Worm (Caenorhabditis elegans) whole organism, L1 larva: ENCODE results near the gene F13B6.3.
A peak's percentile ranks its signal among the peaks of the same experiment; 100 is the strongest.

ENCODE experiments used
- C16A3.4 ChIP-seq: fragments of 150-350 bp; optimal IDR thresholded peaks from 2 replicates; lab custom pipeline; 2014; ENCODE audit warnings: missing biosample characterization, missing genetic modification characterization
- F16B12.6 ChIP-seq: fragments of 150-350 bp; optimal IDR thresholded peaks from 2 replicates; lab custom pipeline; 2014; ENCODE audit warnings: missing biosample characterization, missing genetic modification characterization
- aha-1 ChIP-seq: fragments of 150-350 bp; optimal IDR thresholded peaks from 2 replicates; lab custom pipeline; 2014; ENCODE audit warnings: missing biosample characterization, missing genetic modification characterization
- alr-1 ChIP-seq: fragments of 200-800 bp; sonication (Bioruptor generic); optimal IDR thresholded peaks from 2 replicates; lab custom pipeline; 2018; ENCODE audit warnings: borderline replicate concordance, mild to moderate bottlenecking, missing genetic modification characterization, missing compliant biosample characterization
- aly-2 ChIP-seq: fragments of 150-350 bp; optimal IDR thresholded peaks from 2 replicates; lab custom pipeline; 2014; ENCODE audit warnings: missing biosample characterization, missing genetic modification characterization
- ceh-82 ChIP-seq, 3 experiments: fragments of 150-350 bp in 1 of 3; sonication (generic microtip) in 2 of 3; optimal IDR thresholded peaks; 2 replicates each; lab custom pipeline; 2014 to 2017; ENCODE audit warnings: missing biosample characterization in 3 of 3, missing genetic modification characterization in 3 of 3
- ceh-90 ChIP-seq: sonication (generic microtip); optimal IDR thresholded peaks from 2 replicates; lab custom pipeline; 2016; ENCODE audit warnings: missing genetic modification characterization, missing compliant biosample characterization
- ces-1 ChIP-seq: fragments of 150-350 bp; optimal IDR thresholded peaks from 2 replicates; lab custom pipeline; 2014; ENCODE audit warnings: missing biosample characterization, missing genetic modification reagents, missing genetic modification characterization
- dpl-1 ChIP-seq, 3 experiments: fragments of 150-350 bp in 2 of 3; sonication (generic microtip) in 1 of 3; optimal IDR thresholded peaks; 2 replicates each; lab custom pipeline; 2014 to 2017; ENCODE audit warnings: missing biosample characterization in 3 of 3, missing genetic modification characterization in 3 of 3, missing genetic modification reagents in 3 of 3
- dsc-1 ChIP-seq: sonication (generic microtip); optimal IDR thresholded peaks from 2 replicates; lab custom pipeline; 2016; ENCODE audit warnings: mild to moderate bottlenecking, missing genetic modification characterization, missing compliant biosample characterization
- efl-1 ChIP-seq, 4 experiments: fragments of 150-350 bp; optimal IDR thresholded peaks in 3 of 4; peaks in 1 of 4; 1 replicate in 1 of 4; 2 replicates in 3 of 4; lab custom pipeline; 2014; ENCODE audit warnings: missing biosample characterization in 2 of 4, missing genetic modification characterization in 2 of 4, missing genetic modification reagents in 2 of 4
- egl-13 ChIP-seq: sonication (generic microtip); optimal IDR thresholded peaks from 2 replicates; lab custom pipeline; 2016; ENCODE audit warnings: missing genotype, missing genetic modification reagents, missing genetic modification characterization, missing compliant biosample characterization
- elt-2 ChIP-seq: sonication (generic microtip); optimal IDR thresholded peaks from 2 replicates; lab custom pipeline; 2016; ENCODE audit warnings: missing genetic modification characterization, mild to moderate bottlenecking, inconsistent platforms, missing compliant biosample characterization, missing genetic modification reagents
- elt-3 ChIP-seq, 6 experiments: fragments of 150-350 bp in 1 of 6; sonication (generic microtip); optimal IDR thresholded peaks; 2 replicates each; lab custom pipeline; 2017 to 2018; ENCODE audit warnings: missing biosample characterization in 6 of 6, missing genetic modification characterization in 6 of 6, inconsistent platforms in 1 of 6
- ets-5 ChIP-seq: fragments of 200-800 bp; sonication (Bioruptor generic); IDR thresholded peaks from 2 replicates; pipeline ENCODE4 v1.3.6; 2022; ENCODE audit warnings: missing genetic modification characterization, missing compliant biosample characterization
- fkh-8 ChIP-seq: sonication (generic microtip); optimal IDR thresholded peaks from 2 replicates; lab custom pipeline; 2016; ENCODE audit warnings: mild to moderate bottlenecking, missing genetic modification characterization, missing compliant biosample characterization
- fos-1 ChIP-seq: fragments of 150-350 bp; optimal IDR thresholded peaks from 2 replicates; lab custom pipeline; 2014; ENCODE audit warnings: missing biosample characterization, missing genetic modification characterization
- grh-1 ChIP-seq: fragments of 200-800 bp; sonication (Bioruptor generic); IDR thresholded peaks from 2 replicates; pipeline ENCODE4 v1.3.6; 2022; ENCODE audit warnings: missing genetic modification reagents, missing genetic modification characterization, missing compliant biosample characterization
- hlh-4 ChIP-seq: sonication (generic microtip); optimal IDR thresholded peaks from 2 replicates; lab custom pipeline; 2016; ENCODE audit warnings: mild to moderate bottlenecking, missing genetic modification characterization, missing compliant biosample characterization
- isw-1 ChIP-seq: fragments of 200-800 bp; sonication (Bioruptor generic); IDR thresholded peaks from 2 replicates; pipeline ENCODE4 v1.3.6; 2022; ENCODE audit warnings: missing genetic modification characterization, missing compliant biosample characterization
- lin-13 ChIP-seq: fragments of 150-350 bp; optimal IDR thresholded peaks from 2 replicates; lab custom pipeline; 2014; ENCODE audit warnings: missing biosample characterization, missing genetic modification reagents, missing genetic modification characterization
- lin-14 ChIP-seq: fragments of 200-800 bp; sonication (Bioruptor generic); optimal IDR thresholded peaks from 2 replicates; lab custom pipeline; 2018; ENCODE audit warnings: mild to moderate bottlenecking, missing genetic modification characterization, moderate library complexity, missing compliant biosample characterization
- lin-35 ChIP-seq, 2 experiments: fragments of 150-350 bp; optimal IDR thresholded peaks; 2 replicates each; lab custom pipeline; 2014; ENCODE audit warnings: missing biosample characterization in 2 of 2, missing genetic modification characterization in 2 of 2, missing genetic modification reagents in 2 of 2
- lin-39 ChIP-seq: fragments of 150-350 bp; optimal IDR thresholded peaks from 2 replicates; lab custom pipeline; 2014; ENCODE audit warnings: missing biosample characterization, missing genetic modification reagents, missing genetic modification characterization
- lsy-2 ChIP-seq, 2 experiments: fragments of 150-350 bp; optimal IDR thresholded peaks; 2 replicates each; lab custom pipeline; 2014; ENCODE audit warnings: missing biosample characterization in 2 of 2, missing genetic modification characterization in 2 of 2
- mep-1 ChIP-seq: fragments of 150-350 bp; optimal IDR thresholded peaks from 2 replicates; lab custom pipeline; 2014; ENCODE audit warnings: missing biosample characterization, missing genetic modification characterization
- nhr-11 ChIP-seq: fragments of 150-350 bp; optimal IDR thresholded peaks from 2 replicates; lab custom pipeline; 2014; ENCODE audit warnings: missing biosample characterization, missing genetic modification characterization
- nhr-19 ChIP-seq: fragments of 200-800 bp; sonication (Bioruptor generic); conservative IDR thresholded peaks from 2 replicates; pipeline ENCODE4 v1.3.6; 2022; ENCODE audit warnings: missing genetic modification characterization, missing compliant biosample characterization
- nhr-20 ChIP-seq: sonication (generic microtip); optimal IDR thresholded peaks from 2 replicates; lab custom pipeline; 2016; ENCODE audit warnings: mild to moderate bottlenecking, missing genetic modification characterization, missing compliant biosample characterization
- nhr-237 ChIP-seq: fragments of 150-350 bp; optimal IDR thresholded peaks from 2 replicates; lab custom pipeline; 2014; ENCODE audit warnings: missing biosample characterization, missing genetic modification characterization
- nhr-47 ChIP-seq: sonication (generic microtip); optimal IDR thresholded peaks from 2 replicates; lab custom pipeline; 2016; ENCODE audit warnings: mild to moderate bottlenecking, missing genetic modification characterization, moderate library complexity, missing compliant biosample characterization
- nhr-71 ChIP-seq: sonication (generic microtip); optimal IDR thresholded peaks from 2 replicates; lab custom pipeline; 2016; ENCODE audit warnings: mild to moderate bottlenecking, missing genetic modification characterization, moderate library complexity, missing compliant biosample characterization
- nhr-76 ChIP-seq: sonication (generic microtip); optimal IDR thresholded peaks from 2 replicates; lab custom pipeline; 2017; ENCODE audit warnings: missing biosample characterization, missing genetic modification characterization
- nhr-77 ChIP-seq: fragments of 150-350 bp; optimal IDR thresholded peaks from 2 replicates; lab custom pipeline; 2014; ENCODE audit warnings: missing biosample characterization, missing genetic modification characterization
- nhr-85 ChIP-seq: sonication (generic microtip); peaks from one replicate; lab custom pipeline; 2016; ENCODE audit warnings: missing genetic modification characterization, inconsistent platforms, missing compliant biosample characterization
- nhr-90 ChIP-seq: sonication (generic microtip); optimal IDR thresholded peaks from 2 replicates; lab custom pipeline; 2016; ENCODE audit warnings: mild to moderate bottlenecking, missing genetic modification characterization, missing compliant biosample characterization; ENCODE audit not compliant: poor library complexity
- snpc-4 ChIP-seq: fragments of 150-350 bp; optimal IDR thresholded peaks from 2 replicates; lab custom pipeline; 2014; ENCODE audit warnings: missing biosample characterization, missing genetic modification characterization
- snu-23 ChIP-seq: sonication (generic microtip); optimal IDR thresholded peaks from 2 replicates; lab custom pipeline; 2016; ENCODE audit warnings: missing genetic modification characterization, missing compliant biosample characterization
- sptf-1 ChIP-seq: fragments of 150-350 bp; optimal IDR thresholded peaks from 2 replicates; lab custom pipeline; 2014; ENCODE audit warnings: missing biosample characterization, missing genetic modification characterization
- sup-37 ChIP-seq: fragments of 200-800 bp; sonication (Bioruptor generic); optimal IDR thresholded peaks from 2 replicates; lab custom pipeline; 2018; ENCODE audit warnings: mild to moderate bottlenecking, missing genetic modification characterization, missing compliant biosample characterization
- swsn-7 ChIP-seq: sonication (generic microtip); optimal IDR thresholded peaks from 2 replicates; lab custom pipeline; 2016; ENCODE audit warnings: missing genetic modification characterization, missing compliant biosample characterization
- tbx-2 ChIP-seq: sonication (generic microtip); optimal IDR thresholded peaks from 2 replicates; lab custom pipeline; 2016; ENCODE audit warnings: missing genetic modification characterization, missing compliant biosample characterization
- unc-30 ChIP-seq: sonication (generic microtip); optimal IDR thresholded peaks from 2 replicates; lab custom pipeline; 2017; ENCODE audit warnings: missing biosample characterization, missing genetic modification characterization
- unc-62 ChIP-seq: fragments of 150-350 bp; optimal IDR thresholded peaks from 2 replicates; lab custom pipeline; 2014; ENCODE audit warnings: missing biosample characterization, missing genetic modification reagents, missing genetic modification characterization
- unc-86 ChIP-seq: sonication (generic microtip); optimal IDR thresholded peaks from 2 replicates; lab custom pipeline; 2016; ENCODE audit warnings: missing genetic modification characterization, missing compliant biosample characterization
- vab-15 ChIP-seq: sonication (generic microtip); optimal IDR thresholded peaks from 2 replicates; lab custom pipeline; 2017; ENCODE audit warnings: missing genotype, mild to moderate bottlenecking, missing genetic modification characterization, missing compliant biosample characterization
- xbp-1 ChIP-seq: sonication (generic microtip); optimal IDR thresholded peaks from 2 replicates; lab custom pipeline; 2016; ENCODE audit warnings: missing genetic modification characterization, missing compliant biosample characterization
- zag-1 ChIP-seq: fragments of 150-350 bp; optimal IDR thresholded peaks from 2 replicates; lab custom pipeline; 2014; ENCODE audit warnings: missing biosample characterization, missing genetic modification characterization
- zip-4 ChIP-seq: fragments of 200-800 bp; sonication (Bioruptor generic); optimal IDR thresholded peaks from 2 replicates; lab custom pipeline; 2018; ENCODE audit warnings: mild to moderate bottlenecking, missing genetic modification characterization, moderate library complexity, missing compliant biosample characterization
- ztf-11 ChIP-seq, 2 experiments: sonication (generic microtip); optimal IDR thresholded peaks; 2 replicates each; lab custom pipeline; 2016 to 2017; ENCODE audit warnings: missing genetic modification characterization in 2 of 2, missing biosample characterization in 1 of 2, missing compliant biosample characterization in 1 of 2

The F13B6.3 gene

DNA sequence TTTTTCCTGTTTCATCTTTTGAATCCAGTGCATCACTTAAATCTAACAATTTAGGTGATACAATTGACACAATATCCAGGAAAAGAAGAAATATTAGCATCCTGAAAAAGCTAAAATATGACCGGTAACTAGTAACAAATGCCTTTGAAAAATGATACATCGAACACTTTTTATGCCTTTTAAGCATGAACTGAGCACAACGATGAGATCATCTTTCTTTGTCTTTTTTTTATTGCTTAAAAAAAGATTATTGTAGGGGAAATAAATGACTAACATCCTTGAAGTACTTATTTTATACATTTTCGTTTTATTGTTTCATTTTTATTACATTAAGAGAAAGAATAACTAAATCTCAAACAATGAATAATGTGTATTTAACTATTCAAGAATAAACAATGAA is at the start of gene F13B6.3:
Gene F13B6.3 (minus strand): TSS at position 101 of the 400 bp plus-strand sequence.
- TF ChIP-seq grh-1 (GFP tag; lab: Robert Waterston, UW) (no peak), zag-1 (tag; lab: Kevin White, UChicago) (no peak), nhr-76 (tag; lab: Kevin White, UChicago) (no peak), nhr-71 (tag; lab: Kevin White, UChicago) (no peak), ceh-90 (no peak)

DNA sequence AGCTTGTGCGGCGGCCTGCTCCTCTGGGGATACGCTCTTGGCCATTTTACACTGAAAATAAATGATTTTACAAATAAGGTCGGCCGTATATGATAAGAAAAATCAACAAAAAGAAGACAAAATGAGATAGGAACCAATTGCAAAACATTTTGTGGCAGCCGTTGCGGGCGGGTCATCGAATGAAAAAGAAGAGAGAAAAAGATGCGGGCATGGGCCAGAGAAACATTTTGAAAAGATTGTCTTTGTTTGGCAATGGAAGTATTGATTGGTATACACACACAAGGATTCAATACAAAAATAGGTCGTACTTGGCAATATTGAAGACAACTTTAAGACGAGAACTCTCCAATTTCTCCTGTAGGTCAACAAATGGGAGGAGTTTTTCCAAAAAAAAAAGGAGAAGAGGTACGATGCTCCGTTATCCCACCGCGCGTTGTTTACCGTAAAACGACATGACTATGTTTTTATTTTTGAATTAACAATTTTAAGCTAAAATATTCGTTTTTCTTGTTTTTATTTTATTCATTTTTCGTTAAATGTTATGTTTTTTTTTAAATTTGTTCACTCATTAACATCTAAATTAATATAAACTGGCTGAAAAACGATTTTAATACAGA is 47.0 kb upstream of the F13B6.3 start, which contains the start of the genes plc-4 and R05G6.4:
Gene plc-4 (minus strand): TSS at position 51 of the 617 bp plus-strand sequence.
Gene R05G6.4 (plus strand): TSS at position 617 of the 617 bp plus-strand sequence.
- TF ChIP-seq vab-15 (tag; lab: Kevin White, UChicago) (no peak), unc-86 (no peak), mep-1 (tag; lab: Kevin White, UChicago) (peak; percentile 57), snpc-4 (no peak), ets-5 (no peak), nhr-47 (tag; lab: Kevin White, UChicago) (peak; percentile 39), ces-1 (GFP tag; lab: Kevin White, UChicago) (no peak), dsc-1 (tag; lab: Kevin White, UChicago) (peak; percentile 20), dpl-1 (GFP tag; optimal IDR thresholded peaks at IDR 0.05; lab: Kevin White, UChicago) (peak; percentile 37 to 59 (median 55)), grh-1 (GFP tag; lab: Robert Waterston, UW) (no peak), fkh-8 (no peak), nhr-11 (tag; lab: Kevin White, UChicago) (no peak), lin-14 (GFP tag; lab: Kevin White, UChicago) (peak; percentile 48), ztf-11 (tag; optimal IDR thresholded peaks at IDR 0.05; lab: Kevin White, UChicago) (no peak), nhr-77 (tag; lab: Kevin White, UChicago) (peak; percentile 16), F16B12.6 (peak; percentile 4), nhr-237 (tag; lab: Kevin White, UChicago) (no peak), sptf-1 (tag; lab: Kevin White, UChicago) (no peak), elt-3 (tag; optimal IDR thresholded peaks at IDR 0.05; lab: Kevin White, UChicago) (peak in 2 of 6 experiments; percentile 3 to 52), ceh-82 (tag; optimal IDR thresholded peaks at IDR 0.05; lab: Kevin White, UChicago) (peak in 2 of 3 experiments; percentile 15 to 27), elt-2 (tag; lab: Kevin White, UChicago) (no peak), snu-23 (peak; percentile 56), nhr-85 (peak; percentile 68), nhr-90 (tag; lab: Kevin White, UChicago) (peak; percentile 52), lin-13 (GFP tag; lab: Kevin White, UChicago) (no peak), hlh-4 (no peak), lin-35 (GFP tag; optimal IDR thresholded peaks at IDR 0.05; lab: Kevin White, UChicago) (peak; percentile 42 to 65), lsy-2 (tag; optimal IDR thresholded peaks at IDR 0.05; lab: Kevin White, UChicago) (peak; percentile 53 to 68), sup-37 (GFP tag; lab: Kevin White, UChicago) (no peak), lin-39 (tag; lab: Kevin White, UChicago) (no peak), egl-13 (tag; lab: Kevin White, UChicago) (no peak), fos-1 (tag; lab: Kevin White, UChicago) (no peak), unc-62 (no peak), zip-4 (GFP tag; lab: Kevin White, UChicago) (no peak), unc-30 (tag; lab: Kevin White, UChicago) (no peak), isw-1 (no peak), xbp-1 (peak; percentile 42), aha-1 (tag; lab: Kevin White, UChicago) (no peak), aly-2 (tag; lab: Kevin White, UChicago) (no peak), alr-1 (no peak), tbx-2 (peak; percentile 38), C16A3.4 (tag; lab: Kevin White, UChicago) (peak; percentile 60), nhr-19 (GFP tag; lab: Robert Waterston, UW) (peak; percentile 13; the same call in 1 of the 2 replicates), ceh-90 (no peak), swsn-7 (peak; percentile 42), efl-1 (optimal IDR thresholded peaks at IDR 0.05; lab: Kevin White, UChicago) (peak; percentile 29 to 63), efl-1 (GFP tag; optimal IDR thresholded peaks at IDR 0.05 in 1 of 2; lab: Kevin White, UChicago) (peak; percentile 44 to 55), nhr-20 (tag; lab: Kevin White, UChicago) (peak; percentile 52)
